Worm (Caenorhabditis elegans) whole organism, young adult: ENCODE results near the gene hrde-2.
A peak's percentile ranks its signal among the peaks of the same experiment; 100 is the strongest.
"Not testable (repeated sequence)": the region's sequence is repeated elsewhere in the genome, so short reads cannot be mapped to it uniquely, and the experiment has no call there.

Source experiments
- B0336.3 ChIP-seq: fragments of 200-800 bp; sonication (Bioruptor generic); IDR thresholded peaks from 2 replicates; pipeline ENCODE4 v1.3.6; 2022; ENCODE audit warnings: missing genetic modification characterization, missing compliant biosample characterization
- C17E4.6 ChIP-seq: fragments of 200-800 bp; sonication (Bioruptor generic); IDR thresholded peaks from 2 replicates; pipeline ENCODE4 v1.3.6; 2022; ENCODE audit warnings: missing genetic modification reagents, missing genetic modification characterization, missing compliant biosample characterization
- D2030.7 ChIP-seq: fragments of 200-800 bp; sonication (Bioruptor generic); IDR thresholded peaks from 2 replicates; pipeline ENCODE4 v1.3.6; 2022; ENCODE audit warnings: missing genetic modification reagents, missing genetic modification characterization, missing compliant biosample characterization
- F33H1.4 ChIP-seq: fragments of 200-800 bp; sonication (Bioruptor generic); IDR thresholded peaks from 2 replicates; pipeline ENCODE4 v1.3.6; 2022; ENCODE audit warnings: missing genetic modification reagents, missing genetic modification characterization, missing compliant biosample characterization
- F37B4.10 ChIP-seq: fragments of 200-800 bp; sonication (Bioruptor generic); IDR thresholded peaks from 2 replicates; pipeline ENCODE4 v1.3.6; 2022; ENCODE audit warnings: missing genetic modification characterization, missing compliant biosample characterization
- F55B11.4 ChIP-seq: sonication (generic microtip); optimal IDR thresholded peaks from 2 replicates; lab custom pipeline; 2016; ENCODE audit warnings: missing compliant biosample characterization, missing genetic modification characterization, borderline replicate concordance; ENCODE audit not compliant: insufficient read depth
- F57A8.1 ChIP-seq: fragments of 200-800 bp; sonication (Bioruptor generic); optimal IDR thresholded peaks from 2 replicates; lab custom pipeline; 2018; ENCODE audit warnings: mild to moderate bottlenecking, missing genetic modification characterization, moderate library complexity, missing compliant biosample characterization
- F57C9.4 ChIP-seq: sonication (generic microtip); optimal IDR thresholded peaks from 2 replicates; lab custom pipeline; 2017; ENCODE audit warnings: mild to moderate bottlenecking, missing genetic modification characterization, missing compliant biosample characterization
- K11D2.4 ChIP-seq: fragments of 200-800 bp; sonication (Bioruptor generic); IDR thresholded peaks from 2 replicates; pipeline ENCODE4 v1.3.6; 2022; ENCODE audit warnings: missing genetic modification reagents, missing genetic modification characterization, missing compliant biosample characterization
- Y53G8AR.9 ChIP-seq: fragments of 200-800 bp; sonication (Bioruptor generic); conservative IDR thresholded peaks from 2 replicates; pipeline ENCODE4 v1.3.6; 2022; ENCODE audit warnings: missing genetic modification reagents, missing genetic modification characterization, missing compliant biosample characterization
- aptf-2 ChIP-seq: fragments of 200-800 bp; sonication (Bioruptor generic); conservative IDR thresholded peaks from 2 replicates; pipeline ENCODE4 v1.3.6; 2022; ENCODE audit warnings: missing genetic modification reagents, missing genetic modification characterization, missing compliant biosample characterization
- athp-1 ChIP-seq: sonication (generic microtip); optimal IDR thresholded peaks from 2 replicates; lab custom pipeline; 2017; ENCODE audit warnings: mild to moderate bottlenecking, missing genetic modification characterization, missing compliant biosample characterization
- attf-5 ChIP-seq: fragments of 200-800 bp; sonication (Bioruptor generic); optimal IDR thresholded peaks from 2 replicates; lab custom pipeline; 2018; ENCODE audit warnings: mild to moderate bottlenecking, missing genetic modification characterization, missing compliant biosample characterization
- ceh-100 ChIP-seq: fragments of 200-800 bp; sonication (Bioruptor generic); IDR thresholded peaks from 2 replicates; pipeline ENCODE4 v1.3.6; 2022; ENCODE audit warnings: missing genetic modification reagents, missing genetic modification characterization, missing compliant biosample characterization
- ceh-27 ChIP-seq: fragments of 200-800 bp; sonication (Bioruptor generic); optimal IDR thresholded peaks from 2 replicates; lab custom pipeline; 2018; ENCODE audit warnings: mild to moderate bottlenecking, missing genetic modification characterization, moderate library complexity, missing compliant biosample characterization
- die-1 ChIP-seq: sonication (generic microtip); optimal IDR thresholded peaks from 2 replicates; lab custom pipeline; 2016; ENCODE audit warnings: missing genotype, mild to moderate bottlenecking, missing genetic modification characterization, missing compliant biosample characterization
- efl-1 ChIP-seq: fragments of 150-350 bp; optimal IDR thresholded peaks from 2 replicates; lab custom pipeline; 2014; ENCODE audit warnings: missing biosample characterization, missing genetic modification reagents, missing genetic modification characterization
- egrh-3 ChIP-seq: fragments of 200-800 bp; sonication (Bioruptor generic); IDR thresholded peaks from 2 replicates; pipeline ENCODE4 v1.3.6; 2022; ENCODE audit warnings: missing genetic modification reagents, missing genetic modification characterization, missing compliant biosample characterization
- hmg-20 ChIP-seq: fragments of 200-800 bp; sonication (Bioruptor generic); IDR thresholded peaks from 2 replicates; pipeline ENCODE4 v1.3.6; 2022; ENCODE audit warnings: missing genetic modification reagents, missing genetic modification characterization, missing compliant biosample characterization
- hsf-1 ChIP-seq: fragments of 200-800 bp; sonication (Bioruptor generic); IDR thresholded peaks from 2 replicates; pipeline ENCODE4 v1.3.6; 2022; ENCODE audit warnings: missing genetic modification reagents, missing genetic modification characterization, missing compliant biosample characterization
- lag-1 ChIP-seq: fragments of 200-800 bp; sonication (Bioruptor generic); IDR thresholded peaks from 2 replicates; pipeline ENCODE4 v1.3.6; 2022; ENCODE audit warnings: missing genetic modification reagents, missing genetic modification characterization, missing compliant biosample characterization
- lin-35 ChIP-seq, 3 experiments: fragments of 150-350 bp in 2 of 3; sonication (generic microtip) in 1 of 3; optimal IDR thresholded peaks; 2 replicates each; lab custom pipeline; 2014 to 2018; ENCODE audit warnings: missing biosample characterization in 3 of 3, missing genetic modification characterization in 3 of 3, missing genetic modification reagents in 3 of 3
- lsl-1 ChIP-seq: fragments of 200-800 bp; sonication (Bioruptor generic); optimal IDR thresholded peaks from 2 replicates; lab custom pipeline; 2018; ENCODE audit warnings: mild to moderate bottlenecking, missing genetic modification characterization, moderate library complexity, missing compliant biosample characterization
- lsy-27 ChIP-seq: sonication (generic microtip); optimal IDR thresholded peaks from 2 replicates; lab custom pipeline; 2017; ENCODE audit warnings: missing genetic modification characterization, mild to moderate bottlenecking, missing compliant biosample characterization, antibody characterized with exemption, missing genotype, borderline replicate concordance; ENCODE audit not compliant: insufficient read depth
- madf-8 ChIP-seq: fragments of 200-800 bp; sonication (Bioruptor generic); conservative IDR thresholded peaks from 2 replicates; pipeline ENCODE4 v1.3.6; 2022; ENCODE audit warnings: missing genetic modification reagents, missing genetic modification characterization, missing compliant biosample characterization
- mcd-1 ChIP-seq: fragments of 200-800 bp; sonication (Bioruptor generic); IDR thresholded peaks from 2 replicates; pipeline ENCODE4 v1.3.6; 2022; ENCODE audit warnings: missing genetic modification reagents, missing genetic modification characterization, missing compliant biosample characterization
- mxl-1 ChIP-seq: sonication (generic microtip); optimal IDR thresholded peaks from 2 replicates; lab custom pipeline; 2016; ENCODE audit warnings: missing genetic modification characterization, missing compliant biosample characterization
- nfyb-1 ChIP-seq: fragments of 200-800 bp; sonication (Bioruptor generic); IDR thresholded peaks from 2 replicates; pipeline ENCODE4 v1.3.6; 2022; ENCODE audit warnings: missing genetic modification reagents, missing genetic modification characterization, missing compliant biosample characterization
- nhr-120 ChIP-seq: fragments of 200-800 bp; sonication (Bioruptor generic); IDR thresholded peaks from 2 replicates; pipeline ENCODE4 v1.3.6; 2022; ENCODE audit warnings: missing genetic modification characterization, missing compliant biosample characterization
- pbrm-1 ChIP-seq: fragments of 200-800 bp; sonication (Bioruptor generic); IDR thresholded peaks from 2 replicates; pipeline ENCODE4 v1.3.6; 2022; ENCODE audit warnings: missing genetic modification reagents, missing genetic modification characterization, missing compliant biosample characterization
- pha-4 ChIP-seq: fragments of 150-350 bp; sonication (generic microtip); optimal IDR thresholded peaks from 2 replicates; lab custom pipeline; 2014; ENCODE audit warnings: missing biosample characterization, missing genetic modification reagents, missing genetic modification characterization
- rcor-1 ChIP-seq: fragments of 200-800 bp; sonication (Bioruptor generic); IDR thresholded peaks from 2 replicates; pipeline ENCODE4 v1.3.6; 2022; ENCODE audit warnings: missing genetic modification reagents, missing genetic modification characterization, missing compliant biosample characterization
- sdz-38 ChIP-seq: sonication (generic microtip); optimal IDR thresholded peaks from 2 replicates; lab custom pipeline; 2016; ENCODE audit warnings: missing genotype, missing genetic modification characterization, missing compliant biosample characterization
- snpc-1.3 ChIP-seq: sonication (generic microtip); optimal IDR thresholded peaks from 2 replicates; lab custom pipeline; 2017; ENCODE audit warnings: missing genetic modification characterization, mild to moderate bottlenecking, missing compliant biosample characterization, antibody characterized with exemption, moderate library complexity, missing genotype, missing genetic modification reagents; ENCODE audit not compliant: insufficient read depth
- snpc-3.4 ChIP-seq: sonication (generic microtip); optimal IDR thresholded peaks from 2 replicates; lab custom pipeline; 2017; ENCODE audit warnings: missing genetic modification characterization, mild to moderate bottlenecking, missing compliant biosample characterization, antibody characterized with exemption, moderate library complexity, missing genotype, missing genetic modification reagents
- ztf-22 ChIP-seq: fragments of 200-800 bp; sonication (Bioruptor generic); optimal IDR thresholded peaks from 2 replicates; lab custom pipeline; 2018; ENCODE audit warnings: mild to moderate bottlenecking, missing genetic modification characterization, moderate library complexity, missing compliant biosample characterization
- ztf-3 ChIP-seq: fragments of 200-800 bp; sonication (Bioruptor generic); optimal IDR thresholded peaks from 2 replicates; lab custom pipeline; 2018; ENCODE audit warnings: mild to moderate bottlenecking, missing genetic modification characterization, missing compliant biosample characterization

Gene hrde-2

ce11 chrV:15028896-15029519 lies 24.1 kb downstream of the hrde-2 start, which contains the start of gene F14H8.8 (continued):
- peak; percentile 15 for TF ChIP-seq athp-1 (tag; lab: Kevin White, UChicago)
- TF ChIP-seq mcd-1 (GFP tag; lab: Robert Waterston, UW), result peak; percentile 72
- no peak for TF ChIP-seq K11D2.4 (GFP tag; lab: Robert Waterston, UW)
- no peak for TF ChIP-seq lsy-27
- TF ChIP-seq C17E4.6 (GFP tag; lab: Robert Waterston, UW), result no peak
- peak; percentile 59; the same call in 1 of the 2 replicates for TF ChIP-seq Y53G8AR.9 (GFP tag; lab: Robert Waterston, UW)
- TF ChIP-seq ztf-3 (GFP tag; lab: Kevin White, UChicago), result no peak
- TF ChIP-seq ceh-27, result no peak
- no peak for TF ChIP-seq B0336.3
- TF ChIP-seq D2030.7 (GFP tag; lab: Robert Waterston, UW), result peak; percentile 73
- TF ChIP-seq efl-1 (GFP tag; lab: Kevin White, UChicago), result peak; percentile 54
- peak; percentile 65 for TF ChIP-seq F33H1.4 (GFP tag; lab: Robert Waterston, UW)
- peak; percentile 75 for TF ChIP-seq hsf-1 (GFP tag; lab: Robert Waterston, UW)
- peak; percentile 96 for TF ChIP-seq snpc-3.4
- no peak for TF ChIP-seq F57A8.1
- TF ChIP-seq egrh-3 (GFP tag; lab: Robert Waterston, UW), result no peak
- TF ChIP-seq snpc-1.3 (tag; lab: Kevin White, UChicago), result peak; percentile 93
- TF ChIP-seq ceh-100 (GFP tag; lab: Robert Waterston, UW), result peak; percentile 60
- no peak for TF ChIP-seq ztf-22
- TF ChIP-seq F55B11.4 (tag; lab: Kevin White, UChicago), result no peak
- TF ChIP-seq pbrm-1 (GFP tag; lab: Robert Waterston, UW), result peak; percentile 86
- TF ChIP-seq aptf-2, result no peak
- TF ChIP-seq lin-35 (GFP tag; optimal IDR thresholded peaks at IDR 0.05; lab: Kevin White, UChicago), result no peak
- TF ChIP-seq mxl-1 (tag; lab: Kevin White, UChicago), result no peak
- TF ChIP-seq pha-4, result no peak
- peak; percentile 80 for TF ChIP-seq rcor-1 (GFP tag; lab: Robert Waterston, UW)
- 0 out of 2 replicates have a peak, but pooled peaks have one; percentile 15 for TF ChIP-seq nfyb-1 (GFP tag; lab: Robert Waterston, UW)
- peak; percentile 29; the same call in 1 of the 2 replicates for TF ChIP-seq madf-8 (GFP tag; lab: Robert Waterston, UW)
- TF ChIP-seq F37B4.10 (GFP tag; lab: Robert Waterston, UW), result no peak
- TF ChIP-seq hmg-20 (GFP tag; lab: Robert Waterston, UW), result no peak
- TF ChIP-seq nhr-120, result no peak
- TF ChIP-seq lsl-1, result peak; percentile 80
- TF ChIP-seq F57C9.4 (tag; lab: Kevin White, UChicago), result no peak
- no peak for TF ChIP-seq lag-1 (GFP tag; lab: Robert Waterston, UW)
- TF ChIP-seq attf-5, result no peak
- no peak for TF ChIP-seq sdz-38
- TF ChIP-seq, all 124 proteins: peak for 35

- TF ChIP-seq ceh-27; mcd-1 (GFP tag; lab: Robert Waterston, UW); die-1 (tag; lab: Kevin White, UChicago): not testable (repeated sequence)
These were observed 26.5 kb downstream of the hrde-2 start, which contains the start of gene cng-1 for ce11 chrV:15031373-15031772. cng-1 (minus strand) TSS chrV:15031473.
